Fruit fly (Drosophila melanogaster) whole organism, embryonic: ENCODE data around the gene Ir75d.

ENCODE experiments used
- ATbp ChIP-seq: fragments of 200-800 bp; sonication (Bioruptor generic); optimal IDR thresholded peaks from 2 replicates; lab custom pipeline; 2017; ENCODE audit warnings: missing biosample characterization, mild to moderate bottlenecking, missing genetic modification characterization, missing genetic modification reagents
- Asciz ChIP-seq: fragments of 200-800 bp; sonication (Bioruptor generic); optimal IDR thresholded peaks from 2 replicates; lab custom pipeline; 2017; ENCODE audit warnings: missing biosample characterization, mild to moderate bottlenecking, missing genetic modification characterization, missing genetic modification reagents
- BEAF-32 ChIP-seq: fragments of 200-800 bp; sonication (Bioruptor generic); optimal IDR thresholded peaks from 3 replicates; lab custom pipeline; 2017; ENCODE audit warnings: missing biosample characterization, missing genetic modification characterization, mild to moderate bottlenecking, moderate library complexity, missing genetic modification reagents
- C15 ChIP-seq: fragments of 200-800 bp; sonication (Bioruptor generic); IDR thresholded peaks from 3 replicates; pipeline ENCODE4 v1.3.6; 2022; ENCODE audit warnings: missing biosample characterization, missing genetic modification characterization
- CG10959 ChIP-seq: fragments of 200-800 bp; sonication (Bioruptor generic); IDR thresholded peaks from 2 replicates; pipeline ENCODE4 v1.3.6; 2022; ENCODE audit warnings: missing biosample characterization, missing genetic modification characterization
- CG12155 ChIP-seq: fragments of 200-800 bp; sonication (Bioruptor generic); optimal IDR thresholded peaks from 3 replicates; lab custom pipeline; 2016; ENCODE audit warnings: missing biosample characterization, missing genetic modification characterization
- CG12769 ChIP-seq: fragments of 200-800 bp; sonication (Bioruptor generic); optimal IDR thresholded peaks from 2 replicates; lab custom pipeline; 2019; ENCODE audit warnings: missing biosample characterization, mild to moderate bottlenecking, missing genetic modification characterization, moderate library complexity
- CG13296 ChIP-seq: fragments of 200-800 bp; sonication (Bioruptor generic); optimal IDR thresholded peaks from 3 replicates; lab custom pipeline; 2018; ENCODE audit warnings: missing biosample characterization, mild to moderate bottlenecking, missing genetic modification characterization
- CG14667 ChIP-seq: fragments of 200-800 bp; sonication (Bioruptor generic); IDR thresholded peaks from 2 replicates; pipeline ENCODE4 v1.3.6; 2022; ENCODE audit warnings: missing biosample characterization, missing genetic modification characterization
- CG16863 ChIP-seq: fragments of 200-800 bp; sonication (Bioruptor generic); optimal IDR thresholded peaks from 3 replicates; lab custom pipeline; 2016; ENCODE audit warnings: missing biosample characterization, missing genetic modification characterization
- CG17361 ChIP-seq: fragments of 200-800 bp; sonication (Bioruptor generic); IDR thresholded peaks from 3 replicates; pipeline ENCODE4 v1.3.6; 2022; ENCODE audit warnings: missing biosample characterization, missing genetic modification characterization
- CG17829 ChIP-seq: fragments of 200-800 bp; optimal IDR thresholded peaks from 2 replicates; lab custom pipeline; 2019; ENCODE audit warnings: missing biosample characterization, mild to moderate bottlenecking, missing genetic modification characterization, moderate library complexity
- CG1792 ChIP-seq: fragments of 200-800 bp; sonication (Bioruptor generic); optimal IDR thresholded peaks from 2 replicates; lab custom pipeline; 2016; ENCODE audit warnings: missing biosample characterization, missing genetic modification characterization
- CG2116 ChIP-seq: fragments of 200-800 bp; sonication (Bioruptor generic); optimal IDR thresholded peaks from 3 replicates; lab custom pipeline; 2018; ENCODE audit warnings: missing biosample characterization, mild to moderate bottlenecking, missing genetic modification characterization
- CG2712 ChIP-seq: fragments of 200-800 bp; optimal IDR thresholded peaks from 3 replicates; lab custom pipeline; 2019; ENCODE audit warnings: missing biosample characterization, mild to moderate bottlenecking, missing genetic modification characterization, moderate library complexity
- CG30403 ChIP-seq: fragments of 200-800 bp; sonication (Bioruptor generic); optimal IDR thresholded peaks from 3 replicates; lab custom pipeline; 2016; ENCODE audit warnings: missing biosample characterization, missing genetic modification characterization
- CG31365 ChIP-seq: fragments of 200-800 bp; sonication (Bioruptor generic); optimal IDR thresholded peaks from 2 replicates; lab custom pipeline; 2018; ENCODE audit warnings: missing biosample characterization, mild to moderate bottlenecking, missing genetic modification characterization
- CG32532 ChIP-seq: fragments of 200-800 bp; sonication (Bioruptor generic); IDR thresholded peaks from 2 replicates; pipeline ENCODE4 v1.3.6; 2022; ENCODE audit warnings: missing biosample characterization, missing genetic modification characterization
- CG4404 ChIP-seq: fragments of 200-800 bp; sonication (Bioruptor generic); IDR thresholded peaks from 2 replicates; pipeline ENCODE4 v1.3.6; 2022; ENCODE audit warnings: missing biosample characterization, missing genetic modification characterization
- CG5245 ChIP-seq: fragments of 200-800 bp; sonication (Bioruptor generic); optimal IDR thresholded peaks from 3 replicates; lab custom pipeline; 2016; ENCODE audit warnings: missing biosample characterization, missing genetic modification characterization
- CG6175 ChIP-seq: fragments of 200-800 bp; sonication (Bioruptor generic); IDR thresholded peaks from 3 replicates; pipeline ENCODE4 v1.3.6; 2022; ENCODE audit warnings: missing biosample characterization, missing genetic modification characterization
- CG6854 ChIP-seq: fragments of 200-800 bp; sonication (Bioruptor generic); optimal IDR thresholded peaks from 3 replicates; lab custom pipeline; 2017; ENCODE audit warnings: missing biosample characterization, mild to moderate bottlenecking, missing genetic modification characterization
- CG7786 ChIP-seq: fragments of 200-800 bp; sonication (Bioruptor generic); optimal IDR thresholded peaks from 2 replicates; lab custom pipeline; 2016; ENCODE audit warnings: missing biosample characterization, missing genetic modification characterization
- CG9437 ChIP-seq: fragments of 200-800 bp; sonication (Bioruptor generic); optimal IDR thresholded peaks from 2 replicates; lab custom pipeline; 2018; ENCODE audit warnings: missing biosample characterization, mild to moderate bottlenecking, missing genetic modification characterization
- CG9932 ChIP-seq: fragments of 200-800 bp; sonication (Bioruptor generic); IDR thresholded peaks from 2 replicates; pipeline ENCODE4 v1.3.6; 2022; ENCODE audit warnings: missing biosample characterization, missing genetic modification characterization
- Dek ChIP-seq: fragments of 200-800 bp; sonication (Bioruptor generic); optimal IDR thresholded peaks from 3 replicates; lab custom pipeline; 2019; ENCODE audit warnings: missing biosample characterization, mild to moderate bottlenecking, missing genetic modification characterization, moderate library complexity
- Dref ChIP-seq: fragments of 200-800 bp; sonication (Bioruptor generic); IDR thresholded peaks from 2 replicates; pipeline ENCODE4 v1.3.6; 2022; ENCODE audit warnings: missing biosample characterization, missing genetic modification characterization
- Eip74EF ChIP-seq, 2 experiments: fragments of 200-800 bp in 1 of 2; fragments of >200 bp in 1 of 2; sonication (Bioruptor generic) in 1 of 2; optimal IDR thresholded peaks; 2 replicates each; lab custom pipeline; 2017 to 2019; ENCODE audit warnings: missing biosample characterization in 2 of 2, missing genetic modification characterization in 2 of 2, mild to moderate bottlenecking in 1 of 2, moderate library complexity in 1 of 2
- HmgZ ChIP-seq: fragments of 200-800 bp; sonication (Bioruptor generic); optimal IDR thresholded peaks from 2 replicates; lab custom pipeline; 2018; ENCODE audit warnings: missing biosample characterization, mild to moderate bottlenecking, missing genetic modification characterization
- Mes4 ChIP-seq: fragments of 200-800 bp; sonication (Bioruptor generic); optimal IDR thresholded peaks from 2 replicates; lab custom pipeline; 2016; ENCODE audit warnings: missing biosample characterization, missing genetic modification characterization
- NC2α ChIP-seq: fragments of 200-800 bp; sonication (Bioruptor generic); optimal IDR thresholded peaks from 2 replicates; lab custom pipeline; 2016; ENCODE audit warnings: missing biosample characterization, missing genetic modification characterization
- Optix ChIP-seq: fragments of 200-800 bp; sonication (Bioruptor generic); IDR thresholded peaks from 3 replicates; pipeline ENCODE4 v1.3.6; 2022; ENCODE audit warnings: missing biosample characterization, missing genetic modification characterization
- Sin3A ChIP-seq: fragments of >200 bp; optimal IDR thresholded peaks from 2 replicates; lab custom pipeline; 2018
- Six4 ChIP-seq: fragments of 200-800 bp; sonication (Bioruptor generic); optimal IDR thresholded peaks from 2 replicates; lab custom pipeline; 2016; ENCODE audit warnings: missing biosample characterization, missing genetic modification characterization
- YL-1 ChIP-seq: fragments of 200-800 bp; sonication (Bioruptor generic); optimal IDR thresholded peaks from 3 replicates; lab custom pipeline; 2017; ENCODE audit warnings: missing biosample characterization, mild to moderate bottlenecking, missing genetic modification characterization
- ase ChIP-seq: fragments of 200-800 bp; sonication (Bioruptor generic); IDR thresholded peaks from 3 replicates; pipeline ENCODE4 v1.3.6; 2022; ENCODE audit warnings: missing biosample characterization, missing genetic modification characterization
- bsh ChIP-seq, 2 experiments: fragments of 200-800 bp; sonication (Bioruptor generic); optimal IDR thresholded peaks; 2 replicates each; lab custom pipeline; 2017 to 2018; ENCODE audit warnings: mild to moderate bottlenecking in 2 of 2, missing biosample characterization in 2 of 2, missing genetic modification characterization in 2 of 2, moderate library complexity in 1 of 2
- cad ChIP-seq: fragments of >200 bp; optimal IDR thresholded peaks from 2 replicates; lab custom pipeline; 2017; ENCODE audit warnings: missing biosample characterization, missing genetic modification characterization
- cwo ChIP-seq: fragments of 200-800 bp; sonication (Bioruptor generic); optimal IDR thresholded peaks from 3 replicates; lab custom pipeline; 2017; ENCODE audit warnings: missing biosample characterization, missing genetic modification characterization, mild to moderate bottlenecking, moderate library complexity, missing genetic modification reagents
- ftz-f1 ChIP-seq: fragments of 200-800 bp; sonication (Bioruptor generic); optimal IDR thresholded peaks from 2 replicates; lab custom pipeline; 2016; ENCODE audit warnings: missing biosample characterization, missing genetic modification characterization
- gcm ChIP-seq: fragments of 200-800 bp; sonication (Bioruptor generic); optimal IDR thresholded peaks from 2 replicates; lab custom pipeline; 2019; ENCODE audit warnings: missing biosample characterization, mild to moderate bottlenecking, missing genetic modification characterization, moderate library complexity
- hkb ChIP-seq, 2 experiments: fragments of 200-800 bp in 1 of 2; fragments of >200 bp in 1 of 2; sonication (Bioruptor generic) in 1 of 2; IDR thresholded peaks in 1 of 2; optimal IDR thresholded peaks in 1 of 2; 2 replicates each; pipeline versions ENCODE4 v1.3.6 to Lab custom; 2017 to 2022; ENCODE audit warnings: missing biosample characterization in 1 of 2, missing genetic modification characterization in 1 of 2
- kni ChIP-seq: fragments of 200-800 bp; sonication (Bioruptor generic); optimal IDR thresholded peaks from 3 replicates; lab custom pipeline; 2017; ENCODE audit warnings: mild to moderate bottlenecking, missing biosample characterization, missing genetic modification reagents, missing genetic modification characterization
- lmd ChIP-seq: fragments of 200-800 bp; sonication (Bioruptor generic); IDR thresholded peaks from 2 replicates; pipeline ENCODE4 v1.3.6; 2022; ENCODE audit warnings: missing biosample characterization, missing genetic modification characterization
- sens ChIP-seq: fragments of 200-800 bp; sonication (Bioruptor generic); peaks from one replicate; lab custom pipeline; 2016; ENCODE audit warnings: missing biosample characterization, missing genetic modification characterization
- sr ChIP-seq: fragments of 200-800 bp; sonication (Bioruptor generic); IDR thresholded peaks from 3 replicates; pipeline ENCODE4 v1.3.6; 2022; ENCODE audit warnings: missing biosample characterization, missing genetic modification characterization
- trem ChIP-seq: fragments of 200-800 bp; optimal IDR thresholded peaks from 3 replicates; lab custom pipeline; 2019; ENCODE audit warnings: missing biosample characterization, mild to moderate bottlenecking, missing genetic modification characterization, moderate library complexity
- vfl ChIP-seq: fragments of 200-800 bp; sonication (Bioruptor generic); optimal IDR thresholded peaks from 2 replicates; lab custom pipeline; 2016; ENCODE audit warnings: missing biosample characterization, missing genetic modification characterization
- z ChIP-seq: fragments of 200-800 bp; sonication (Bioruptor generic); IDR thresholded peaks from 3 replicates; pipeline ENCODE4 v1.3.6; 2022; ENCODE audit warnings: missing biosample characterization, missing genetic modification characterization

Gene Ir75d

dm6 chr3L:18869035-18869826 lies 41.8 kb downstream of the Ir75d start, which contains the start of gene Grx1 (continued):
- TF ChIP-seq CG13296 (GFP tag; lab: Kevin White, UChicago), result peak; percentile 49
- peak; percentile 27 for TF ChIP-seq CG16863 (GFP tag; lab: Kevin White, UChicago)
- TF ChIP-seq Mes4 (GFP tag; lab: Kevin White, UChicago), result peak; percentile 38
- TF ChIP-seq z (GFP tag; lab: Robert Waterston, UW), result no peak
- TF ChIP-seq C15 (GFP tag; lab: Robert Waterston, UW), result no peak
- no peak for TF ChIP-seq CG5245 (GFP tag; lab: Kevin White, UChicago)
- TF ChIP-seq CG12155 (GFP tag; lab: Kevin White, UChicago), result peak; percentile 54
- no peak for TF ChIP-seq sr
- TF ChIP-seq CG9932 (GFP tag; lab: Robert Waterston, UW), result peak; percentile 46; the same call in 1 of the 2 replicates
- TF ChIP-seq kni, result no peak
- peak; percentile 50 for TF ChIP-seq Asciz (GFP tag; lab: Kevin White, UChicago)
- no peak for TF ChIP-seq Dref (GFP tag; lab: Robert Waterston, UW)
- TF ChIP-seq CG32532 (GFP tag; lab: Robert Waterston, UW), result peak; percentile 45; the same call in 1 of the 2 replicates
- TF ChIP-seq CG31365 (tag; lab: Kevin White, UChicago), result no peak
- TF ChIP-seq Six4 (GFP tag; lab: Kevin White, UChicago), result peak; percentile 36
- no peak for TF ChIP-seq CG1792 (GFP tag; lab: Kevin White, UChicago)
- no peak for TF ChIP-seq cad
- peak; percentile 37 for TF ChIP-seq CG9437 (GFP tag; lab: Kevin White, UChicago)
- peak; percentile 14 for TF ChIP-seq cwo (GFP tag; lab: Kevin White, UChicago)
- TF ChIP-seq hkb (optimal IDR thresholded peaks at IDR 0.05; lab: Kevin White, UChicago), result no peak
- peak; percentile 53; the same call in 1 of the 2 replicates for TF ChIP-seq hkb (GFP tag; IDR thresholded peaks at IDR 0.05; lab: Robert Waterston, UW)
- TF ChIP-seq Eip74EF (GFP tag; optimal IDR thresholded peaks at IDR 0.05; lab: Kevin White, UChicago), result no peak
- no peak for TF ChIP-seq NC2α (GFP tag; lab: Kevin White, UChicago)
- peak; percentile 59 for TF ChIP-seq trem (tag; lab: Kevin White, UChicago)
- no peak for TF ChIP-seq vfl
- no peak for TF ChIP-seq HmgZ (tag; lab: Kevin White, UChicago)
- TF ChIP-seq ATbp (GFP tag; lab: Kevin White, UChicago), result peak; percentile 8
- TF ChIP-seq CG17829 (tag; lab: Kevin White, UChicago), result peak; percentile 76
- no peak for TF ChIP-seq Sin3A (lab: Kevin White, UChicago)
- peak; percentile 76 for TF ChIP-seq CG2712 (tag; lab: Kevin White, UChicago)
- peak; percentile 66 for TF ChIP-seq CG2116 (GFP tag; lab: Kevin White, UChicago)
- TF ChIP-seq lmd (GFP tag; lab: Robert Waterston, UW), result 0 out of 2 replicates have a peak, but pooled peaks have one; percentile 22
- TF ChIP-seq Dek (tag; lab: Kevin White, UChicago), result no peak
- TF ChIP-seq CG17361 (GFP tag; lab: Robert Waterston, UW), result peak; percentile 71; the same call in 2 of the 3 replicates
- no peak for TF ChIP-seq CG6854 (GFP tag; lab: Kevin White, UChicago)
- peak; percentile 55 for TF ChIP-seq gcm (GFP tag; lab: Kevin White, UChicago)
- 0 out of 3 replicates have a peak, but pooled peaks have one; percentile 23 for TF ChIP-seq ase (GFP tag; lab: Robert Waterston, UW)
- no peak for TF ChIP-seq CG14667 (GFP tag; lab: Robert Waterston, UW)
- TF ChIP-seq ftz-f1, result peak; percentile 60
- TF ChIP-seq sens, result peak; percentile 95
- TF ChIP-seq YL-1, result peak; percentile 28
- TF ChIP-seq CG12769, result peak; percentile 6
- TF ChIP-seq CG4404 (GFP tag; lab: Robert Waterston, UW), result no peak
- peak; percentile 40 for TF ChIP-seq CG7786 (GFP tag; lab: Kevin White, UChicago)
- TF ChIP-seq CG30403 (GFP tag; lab: Kevin White, UChicago), result peak; percentile 76
- peak in 1 of 2 experiments; percentile 57 for TF ChIP-seq bsh (GFP tag; optimal IDR thresholded peaks at IDR 0.05; lab: Kevin White, UChicago)
- no peak for TF ChIP-seq CG6175 (GFP tag; lab: Robert Waterston, UW)
- TF ChIP-seq Optix (GFP tag; lab: Robert Waterston, UW), result no peak
- peak; percentile 23 for TF ChIP-seq BEAF-32 (GFP tag; lab: Kevin White, UChicago)
- no peak for TF ChIP-seq CG10959
